Fruit fly (Drosophila melanogaster): ENCODE measurements around the gene CG1986.

DNA sequence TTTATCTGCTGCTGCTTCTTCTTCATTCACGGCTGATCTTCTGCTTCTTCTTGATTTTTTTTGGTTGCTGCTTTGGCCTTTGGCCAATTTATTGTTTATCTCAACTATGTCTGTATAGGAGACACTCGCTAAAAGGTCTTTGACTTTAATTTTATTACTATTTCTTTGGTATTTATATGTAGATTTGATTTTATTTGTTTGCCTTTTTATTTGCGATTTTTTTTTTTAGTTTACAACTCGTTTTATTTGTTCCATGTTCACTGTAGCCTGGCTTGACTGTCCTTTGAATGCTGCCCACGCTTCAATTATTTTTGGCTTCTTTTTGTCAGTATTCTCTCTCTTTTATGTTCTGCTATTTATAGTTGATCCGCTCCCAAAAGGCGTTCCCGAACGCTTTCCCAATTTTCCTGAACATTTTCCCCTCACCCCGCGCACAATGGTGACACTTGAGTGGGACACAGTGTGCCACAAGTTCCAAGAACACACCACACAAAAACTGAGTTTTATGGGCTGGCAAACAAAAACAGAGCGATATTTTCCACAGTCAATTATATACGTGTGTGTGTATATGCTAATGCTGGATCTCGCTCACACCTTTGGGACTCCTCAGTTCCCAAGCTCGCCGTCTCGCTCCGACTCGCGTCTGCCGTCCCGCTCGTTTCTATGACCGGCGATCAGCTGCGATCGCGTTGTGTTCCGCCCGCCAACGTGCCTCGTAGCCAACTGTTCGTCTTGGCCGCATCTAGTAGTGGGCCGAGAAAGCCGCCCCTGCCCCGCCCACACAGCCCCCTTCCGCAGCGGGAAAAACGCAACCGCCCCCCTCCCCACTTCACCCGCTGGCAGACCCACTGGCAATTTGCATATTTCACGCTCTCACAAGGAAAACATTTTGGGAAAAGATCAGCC is 34.7 kb downstream of the CG1986 start, which contains the start of gene CG15247:
- TF ChIP-seq Dfd (GFP tag; optimal IDR thresholded peaks at IDR 0.05) (no peak), h (GFP tag; optimal IDR thresholded peaks at IDR 0.05) (peak; percentile 26), HLH106 (tag; optimal IDR thresholded peaks at IDR 0.05) (peak; percentile 12), psq (GFP tag; optimal IDR thresholded peaks at IDR 0.05) (no peak), rgr (GFP tag; optimal IDR thresholded peaks at IDR 0.05) (peak; percentile 20), Hnf4 (GFP tag; optimal IDR thresholded peaks at IDR 0.05) (peak; percentile 9), CG32264 (GFP tag; optimal IDR thresholded peaks at IDR 0.05) (no peak), sage (GFP tag; optimal IDR thresholded peaks at IDR 0.05) (no peak), fru (GFP tag; optimal IDR thresholded peaks at IDR 0.05) (peak; percentile 20)
